Worm (Caenorhabditis elegans) whole organism, young adult: ENCODE measurements around the gene rpb-11.
A peak's percentile ranks its signal among the peaks of the same experiment; 100 is the strongest.

Experiments
- B0261.1 ChIP-seq: sonication (generic microtip); optimal IDR thresholded peaks from 2 replicates; lab custom pipeline; 2016; ENCODE audit warnings: mild to moderate bottlenecking, missing genetic modification characterization, moderate library complexity, missing compliant biosample characterization
- F23B12.7 ChIP-seq: sonication (generic microtip); optimal IDR thresholded peaks from 2 replicates; lab custom pipeline; 2017; ENCODE audit warnings: missing genetic modification characterization, mild to moderate bottlenecking, missing compliant biosample characterization, antibody characterized with exemption, moderate library complexity; ENCODE audit not compliant: insufficient read depth
- F52B5.7 ChIP-seq: sonication (generic microtip); optimal IDR thresholded peaks from 2 replicates; lab custom pipeline; 2016; ENCODE audit warnings: mild to moderate bottlenecking, missing genetic modification characterization, missing compliant biosample characterization
- F57A8.1 ChIP-seq: fragments of 200-800 bp; sonication (Bioruptor generic); optimal IDR thresholded peaks from 2 replicates; lab custom pipeline; 2018; ENCODE audit warnings: mild to moderate bottlenecking, missing genetic modification characterization, moderate library complexity, missing compliant biosample characterization
- F57C9.4 ChIP-seq: sonication (generic microtip); optimal IDR thresholded peaks from 2 replicates; lab custom pipeline; 2017; ENCODE audit warnings: mild to moderate bottlenecking, missing genetic modification characterization, missing compliant biosample characterization
- Y53G8AR.9 ChIP-seq: fragments of 200-800 bp; sonication (Bioruptor generic); conservative IDR thresholded peaks from 2 replicates; pipeline ENCODE4 v1.3.6; 2022; ENCODE audit warnings: missing genetic modification reagents, missing genetic modification characterization, missing compliant biosample characterization
- Y67H2A.10 ChIP-seq: fragments of 200-800 bp; sonication (Bioruptor generic); conservative IDR thresholded peaks from 2 replicates; pipeline ENCODE4 v1.3.6; 2022; ENCODE audit warnings: missing genetic modification reagents, missing genetic modification characterization, missing compliant biosample characterization
- Y95B8A.8 ChIP-seq: fragments of 200-800 bp; sonication (Bioruptor generic); IDR thresholded peaks from 2 replicates; pipeline ENCODE4 v1.3.6; 2022; ENCODE audit warnings: missing genetic modification reagents, missing genetic modification characterization, missing compliant biosample characterization
- aptf-3 ChIP-seq: fragments of 200-800 bp; sonication (Bioruptor generic); IDR thresholded peaks from 2 replicates; pipeline ENCODE4 v1.3.6; 2022; ENCODE audit warnings: missing genetic modification characterization, missing compliant biosample characterization
- atf-7 ChIP-seq: sonication (generic microtip); optimal IDR thresholded peaks from 2 replicates; lab custom pipeline; 2017; ENCODE audit warnings: mild to moderate bottlenecking, missing genetic modification characterization, missing compliant biosample characterization
- attf-3 ChIP-seq: fragments of 200-800 bp; sonication (Bioruptor generic); conservative IDR thresholded peaks from 2 replicates; pipeline ENCODE4 v1.3.6; 2022; ENCODE audit warnings: missing genetic modification reagents, missing genetic modification characterization, missing compliant biosample characterization
- attf-5 ChIP-seq: fragments of 200-800 bp; sonication (Bioruptor generic); optimal IDR thresholded peaks from 2 replicates; lab custom pipeline; 2018; ENCODE audit warnings: mild to moderate bottlenecking, missing genetic modification characterization, missing compliant biosample characterization
- cebp-1 ChIP-seq, 2 experiments: fragments of 200-800 bp in 1 of 2; sonication (Bioruptor generic) in 1 of 2; sonication (generic microtip) in 1 of 2; IDR thresholded peaks in 1 of 2; optimal IDR thresholded peaks in 1 of 2; 2 replicates each; pipeline versions ENCODE4 v1.3.6 to Lab custom; 2017 to 2022; ENCODE audit warnings: missing compliant biosample characterization in 2 of 2, missing genetic modification characterization in 2 of 2, mild to moderate bottlenecking in 1 of 2, missing genetic modification reagents in 1 of 2, moderate library complexity in 1 of 2
- ceh-58 ChIP-seq: fragments of 200-800 bp; sonication (Bioruptor generic); IDR thresholded peaks from 2 replicates; pipeline ENCODE4 v1.3.6; 2022; ENCODE audit warnings: missing genetic modification characterization, missing compliant biosample characterization
- ceh-91 ChIP-seq: fragments of 200-800 bp; sonication (Bioruptor generic); IDR thresholded peaks from 2 replicates; pipeline ENCODE4 v1.3.6; 2022; ENCODE audit warnings: missing genetic modification reagents, missing genetic modification characterization, missing compliant biosample characterization
- egrh-3 ChIP-seq: fragments of 200-800 bp; sonication (Bioruptor generic); IDR thresholded peaks from 2 replicates; pipeline ENCODE4 v1.3.6; 2022; ENCODE audit warnings: missing genetic modification reagents, missing genetic modification characterization, missing compliant biosample characterization
- ekl-4 ChIP-seq: fragments of 200-800 bp; sonication (Bioruptor generic); IDR thresholded peaks from 2 replicates; pipeline ENCODE4 v1.3.6; 2022; ENCODE audit warnings: missing genetic modification reagents, missing genetic modification characterization, missing compliant biosample characterization
- fkh-3 ChIP-seq: sonication (generic microtip); optimal IDR thresholded peaks from 2 replicates; lab custom pipeline; 2016; ENCODE audit warnings: mild to moderate bottlenecking, missing genetic modification characterization, missing compliant biosample characterization
- lag-1 ChIP-seq: fragments of 200-800 bp; sonication (Bioruptor generic); IDR thresholded peaks from 2 replicates; pipeline ENCODE4 v1.3.6; 2022; ENCODE audit warnings: missing genetic modification reagents, missing genetic modification characterization, missing compliant biosample characterization
- let-526 ChIP-seq: fragments of 200-800 bp; sonication (Bioruptor generic); IDR thresholded peaks from 2 replicates; pipeline ENCODE4 v1.3.6; 2022; ENCODE audit warnings: missing genetic modification reagents, missing genetic modification characterization, missing compliant biosample characterization
- lin-26 ChIP-seq: fragments of 200-800 bp; sonication (Bioruptor generic); IDR thresholded peaks from 2 replicates; pipeline ENCODE4 v1.3.6; 2022; ENCODE audit warnings: missing genetic modification reagents, missing genetic modification characterization, missing compliant biosample characterization
- mcd-1 ChIP-seq: fragments of 200-800 bp; sonication (Bioruptor generic); IDR thresholded peaks from 2 replicates; pipeline ENCODE4 v1.3.6; 2022; ENCODE audit warnings: missing genetic modification reagents, missing genetic modification characterization, missing compliant biosample characterization
- mel-28 ChIP-seq: sonication (generic microtip); optimal IDR thresholded peaks from 2 replicates; lab custom pipeline; 2016; ENCODE audit warnings: borderline replicate concordance, mild to moderate bottlenecking, missing genetic modification characterization, missing compliant biosample characterization
- mes-4 ChIP-seq: sonication (generic microtip); optimal IDR thresholded peaks from 2 replicates; lab custom pipeline; 2016; ENCODE audit warnings: missing genotype, missing genetic modification characterization, missing compliant biosample characterization
- mxl-1 ChIP-seq: sonication (generic microtip); optimal IDR thresholded peaks from 2 replicates; lab custom pipeline; 2016; ENCODE audit warnings: missing genetic modification characterization, missing compliant biosample characterization
- nfya-2 ChIP-seq: fragments of 200-800 bp; sonication (Bioruptor generic); IDR thresholded peaks from 2 replicates; pipeline ENCODE4 v1.3.6; 2022; ENCODE audit warnings: missing genetic modification reagents, missing genetic modification characterization, missing compliant biosample characterization
- nhr-27 ChIP-seq: fragments of 200-800 bp; sonication (Bioruptor generic); optimal IDR thresholded peaks from 2 replicates; lab custom pipeline; 2018; ENCODE audit warnings: mild to moderate bottlenecking, missing genetic modification characterization, moderate library complexity, missing compliant biosample characterization
- nhr-80 ChIP-seq: sonication (generic microtip); optimal IDR thresholded peaks from 2 replicates; lab custom pipeline; 2016; ENCODE audit warnings: missing genetic modification characterization, missing compliant biosample characterization
- pbrm-1 ChIP-seq: fragments of 200-800 bp; sonication (Bioruptor generic); IDR thresholded peaks from 2 replicates; pipeline ENCODE4 v1.3.6; 2022; ENCODE audit warnings: missing genetic modification reagents, missing genetic modification characterization, missing compliant biosample characterization
- pha-4 ChIP-seq: fragments of 150-350 bp; sonication (generic microtip); optimal IDR thresholded peaks from 2 replicates; lab custom pipeline; 2014; ENCODE audit warnings: missing biosample characterization, missing genetic modification reagents, missing genetic modification characterization
- snpc-4 ChIP-seq, 5 experiments: fragments of 150-350 bp in 1 of 5; sonication (generic microtip) in 4 of 5; optimal IDR thresholded peaks; 2 replicates each; lab custom pipeline; 2014 to 2018; ENCODE audit warnings: missing genetic modification characterization in 5 of 5, missing biosample characterization in 3 of 5, antibody characterized with exemption in 2 of 5, mild to moderate bottlenecking in 2 of 5, missing compliant biosample characterization in 2 of 5, missing genotype in 2 of 5, moderate library complexity in 2 of 5, missing genetic modification reagents in 1 of 5
- sptf-2 ChIP-seq: fragments of 200-800 bp; sonication (Bioruptor generic); optimal IDR thresholded peaks from 2 replicates; lab custom pipeline; 2018; ENCODE audit warnings: mild to moderate bottlenecking, missing genetic modification characterization, missing compliant biosample characterization
- tlf-1 ChIP-seq: fragments of 200-800 bp; sonication (Bioruptor generic); optimal IDR thresholded peaks from 2 replicates; lab custom pipeline; 2018; ENCODE audit warnings: mild to moderate bottlenecking, missing genetic modification characterization, missing compliant biosample characterization
- unc-130 ChIP-seq: sonication (generic microtip); optimal IDR thresholded peaks from 2 replicates; lab custom pipeline; 2016; ENCODE audit warnings: missing genetic modification reagents, missing genetic modification characterization, missing compliant biosample characterization
- xnd-1 ChIP-seq: sonication (generic microtip); optimal IDR thresholded peaks from 2 replicates; lab custom pipeline; 2016; ENCODE audit warnings: missing genotype, missing genetic modification reagents, missing genetic modification characterization, missing compliant biosample characterization
- zfh-2 ChIP-seq: fragments of 200-800 bp; sonication (Bioruptor generic); conservative IDR thresholded peaks from 2 replicates; pipeline ENCODE4 v1.3.6; 2022; ENCODE audit warnings: missing genetic modification reagents, missing genetic modification characterization, missing compliant biosample characterization
- ztf-25 ChIP-seq: fragments of 200-800 bp; sonication (Bioruptor generic); IDR thresholded peaks from 2 replicates; pipeline ENCODE4 v1.3.6; 2022; ENCODE audit warnings: missing genetic modification reagents, missing genetic modification characterization, missing compliant biosample characterization
- ztf-26 ChIP-seq: sonication (generic microtip); optimal IDR thresholded peaks from 2 replicates; lab custom pipeline; 2017; ENCODE audit warnings: missing genetic modification characterization, missing compliant biosample characterization
- ztf-28 ChIP-seq: fragments of 200-800 bp; sonication (Bioruptor generic); IDR thresholded peaks from 2 replicates; pipeline ENCODE4 v1.3.6; 2022; ENCODE audit warnings: missing genetic modification reagents, missing genetic modification characterization, missing compliant biosample characterization

rpb-11 gene

ce11 chrII:14065486-14065885 is 5.6 kb downstream of the rpb-11 start (continued):
- TF ChIP-seq cebp-1 (GFP tag; IDR thresholded peaks at IDR 0.05; lab: Robert Waterston, UW) = no peak
- TF ChIP-seq cebp-1 (tag; optimal IDR thresholded peaks at IDR 0.05; lab: Kevin White, UChicago) = no peak
- peak; percentile 69; the same call in 1 of the 2 replicates for TF ChIP-seq egrh-3 (GFP tag; lab: Robert Waterston, UW)
- no peak for TF ChIP-seq Y95B8A.8 (GFP tag; lab: Robert Waterston, UW)
- TF ChIP-seq mxl-1 (tag; lab: Kevin White, UChicago) = no peak
- TF ChIP-seq attf-5 (GFP tag; lab: Kevin White, UChicago) = no peak
- TF ChIP-seq ceh-58 (GFP tag; lab: Robert Waterston, UW) = no peak
- TF ChIP-seq nhr-27 = no peak

ce11 chrII:14068607-14069006 is 8.7 kb downstream of the rpb-11 start, which contains the start of gene xrn-1:
TSS of gene xrn-1 (plus strand) at chrII:14068907.
- no peak for TF ChIP-seq attf-5 (GFP tag; lab: Kevin White, UChicago)
- TF ChIP-seq pbrm-1 (GFP tag; lab: Robert Waterston, UW) = no peak
- no peak for TF ChIP-seq attf-3
- no peak for TF ChIP-seq mel-28 (tag; lab: Kevin White, UChicago)
- TF ChIP-seq ztf-28 (GFP tag; lab: Robert Waterston, UW) = no peak
- TF ChIP-seq Y67H2A.10 (GFP tag; lab: Robert Waterston, UW) = no peak
- TF ChIP-seq atf-7 (tag; lab: Kevin White, UChicago) = no peak
- no peak for TF ChIP-seq ceh-58 (GFP tag; lab: Robert Waterston, UW)

- TF ChIP-seq snpc-4 (GFP tag; optimal IDR thresholded peaks at IDR 0.05; lab: Kevin White, UChicago) = no peak
- TF ChIP-seq snpc-4 (tag; optimal IDR thresholded peaks at IDR 0.05; lab: Kevin White, UChicago) = no peak
- TF ChIP-seq lag-1 = no peak
- TF ChIP-seq zfh-2 (GFP tag; lab: Robert Waterston, UW) = peak; percentile 82
- TF ChIP-seq tlf-1 (GFP tag; lab: Kevin White, UChicago) = no peak
- TF ChIP-seq nfya-2 (GFP tag; lab: Robert Waterston, UW) = no peak
- no peak for TF ChIP-seq mes-4 (tag; lab: Kevin White, UChicago)
- TF ChIP-seq F57C9.4 (tag; lab: Kevin White, UChicago) = no peak
- peak; percentile 56 for TF ChIP-seq egrh-3 (GFP tag; lab: Robert Waterston, UW)
- TF ChIP-seq nhr-80 (tag; lab: Kevin White, UChicago) = no peak
- TF ChIP-seq, all 124 proteins: peak for 2
These were observed 14.9 kb downstream of the rpb-11 start for ce11 chrII:14074825-14075224.

ce11 chrII:14077823-14078222 is 17.9 kb downstream of the rpb-11 start:
- TF ChIP-seq sptf-2 = no peak
- no peak for TF ChIP-seq unc-130 (GFP tag; lab: Kevin White, UChicago)
- TF ChIP-seq egrh-3 (GFP tag; lab: Robert Waterston, UW) = peak; percentile 61; the same call in 1 of the 2 replicates
- no peak for TF ChIP-seq lin-26 (GFP tag; lab: Robert Waterston, UW)
- TF ChIP-seq pha-4 (tag; lab: Kevin White, UChicago) = no peak
- TF ChIP-seq F57A8.1 (GFP tag; lab: Kevin White, UChicago) = no peak
- peak; percentile 83 for TF ChIP-seq zfh-2 (GFP tag; lab: Robert Waterston, UW)
- no peak for TF ChIP-seq nhr-27
- no peak for TF ChIP-seq Y67H2A.10 (GFP tag; lab: Robert Waterston, UW)
- no peak for TF ChIP-seq F23B12.7 (tag; lab: Kevin White, UChicago)
- TF ChIP-seq F52B5.7 = no peak
- TF ChIP-seq aptf-3 (GFP tag; lab: Robert Waterston, UW) = no peak
- no peak for TF ChIP-seq fkh-3
- no peak for TF ChIP-seq nfya-2 (GFP tag; lab: Robert Waterston, UW)

ce11 chrII:14086931-14087330 is 27.0 kb downstream of the rpb-11 start:
- 0 out of 2 replicates have a peak, but pooled peaks have one; percentile 7 for TF ChIP-seq mcd-1 (GFP tag; lab: Robert Waterston, UW)
- peak; percentile 93 for TF ChIP-seq egrh-3 (GFP tag; lab: Robert Waterston, UW)
- no peak for TF ChIP-seq Y53G8AR.9 (GFP tag; lab: Robert Waterston, UW)
- no peak for TF ChIP-seq xnd-1 (tag; lab: Kevin White, UChicago)
- no peak for TF ChIP-seq ceh-91 (GFP tag; lab: Robert Waterston, UW)
- no peak for TF ChIP-seq ztf-26 (tag; lab: Kevin White, UChicago)
- no peak for TF ChIP-seq B0261.1 (tag; lab: Kevin White, UChicago)
- no peak for TF ChIP-seq ztf-25 (GFP tag; lab: Robert Waterston, UW)
- TF ChIP-seq nhr-80 (tag; lab: Kevin White, UChicago) = no peak
- no peak for TF ChIP-seq sptf-2
- TF ChIP-seq let-526 (GFP tag; lab: Robert Waterston, UW) = no peak
- no peak for TF ChIP-seq ekl-4
- peak; percentile 87 for TF ChIP-seq zfh-2 (GFP tag; lab: Robert Waterston, UW)
